Worm (Caenorhabditis elegans) whole organism, L2 larva: ENCODE measurements around the gene lir-3.

Experiments used
- F13H6.1 ChIP-seq: sonication (generic microtip); optimal IDR thresholded peaks from 2 replicates; lab custom pipeline; 2016; ENCODE audit warnings: missing genetic modification characterization, missing compliant biosample characterization
- ama-1 ChIP-seq: fragments of 150-350 bp; optimal IDR thresholded peaks from 2 replicates; lab custom pipeline; 2018; ENCODE audit warnings: inconsistent platforms
- dmd-4 ChIP-seq: sonication (generic microtip); optimal IDR thresholded peaks from 2 replicates; lab custom pipeline; 2017; ENCODE audit warnings: missing biosample characterization, missing genetic modification characterization
- egl-27 ChIP-seq: sonication (generic microtip); optimal IDR thresholded peaks from 3 replicates; lab custom pipeline; 2017; ENCODE audit warnings: missing biosample characterization, missing genetic modification reagents, missing genetic modification characterization
- elt-1 ChIP-seq: fragments of 150-350 bp; optimal IDR thresholded peaks from 2 replicates; lab custom pipeline; 2014; ENCODE audit warnings: missing biosample characterization, missing genetic modification characterization
- lsy-2 ChIP-seq, 2 experiments: fragments of 150-350 bp in 1 of 2; sonication (generic microtip) in 1 of 2; optimal IDR thresholded peaks; 2 replicates each; lab custom pipeline; 2014 to 2017; ENCODE audit warnings: missing biosample characterization in 2 of 2, missing genetic modification characterization in 2 of 2
- snpc-4 ChIP-seq: fragments of 150-350 bp; optimal IDR thresholded peaks from 2 replicates; lab custom pipeline; 2014; ENCODE audit warnings: missing biosample characterization, missing genetic modification characterization
- unc-62 ChIP-seq: fragments of 150-350 bp; optimal IDR thresholded peaks from 2 replicates; lab custom pipeline; 2014; ENCODE audit warnings: missing biosample characterization, missing genetic modification reagents, missing genetic modification characterization

ce11 chrII:11176441-11176840 lies 8.2 kb downstream of the lir-3 start:
- TF ChIP-seq F13H6.1 (tag; lab: Kevin White, UChicago), result no peak
- no peak for TF ChIP-seq unc-62
- peak in 1 of 2 experiments; percentile 35 for TF ChIP-seq lsy-2 (tag; optimal IDR thresholded peaks at IDR 0.05; lab: Kevin White, UChicago)
- TF ChIP-seq elt-1 (tag; lab: Kevin White, UChicago), result no peak
- no peak for TF ChIP-seq ama-1 (lab: Kevin White, UChicago)
- TF ChIP-seq egl-27 (tag; lab: Kevin White, UChicago), result no peak
- TF ChIP-seq dmd-4 (tag; lab: Kevin White, UChicago), result no peak
- no peak for TF ChIP-seq snpc-4
